Fruit fly (Drosophila melanogaster) whole organism, embryonic: ENCODE results near the gene Vps53.

Experiments
- Ada2b ChIP-seq: fragments of 200-800 bp; sonication (Bioruptor generic); IDR thresholded peaks from 2 replicates; pipeline ENCODE4 v1.3.6; 2022; ENCODE audit warnings: missing biosample characterization, missing genetic modification characterization
- B-H1 ChIP-seq: fragments of 200-800 bp; sonication (Bioruptor generic); IDR thresholded peaks from 3 replicates; pipeline ENCODE4 v1.3.6; 2022; ENCODE audit warnings: missing biosample characterization, missing genetic modification characterization
- CG1024 ChIP-seq: fragments of 200-800 bp; sonication (Bioruptor generic); IDR thresholded peaks from 2 replicates; pipeline ENCODE4 v1.3.6; 2022; ENCODE audit warnings: missing biosample characterization, missing genetic modification characterization
- CG10959 ChIP-seq: fragments of 200-800 bp; sonication (Bioruptor generic); IDR thresholded peaks from 2 replicates; pipeline ENCODE4 v1.3.6; 2022; ENCODE audit warnings: missing biosample characterization, missing genetic modification characterization
- CG11247 ChIP-seq: fragments of 200-800 bp; sonication (Bioruptor generic); IDR thresholded peaks from 2 replicates; pipeline ENCODE4 v1.3.6; 2022; ENCODE audit warnings: missing biosample characterization, missing genetic modification characterization
- CG11696 ChIP-seq: fragments of 200-800 bp; sonication (Bioruptor generic); IDR thresholded peaks from 2 replicates; pipeline ENCODE4 v1.3.6; 2022; ENCODE audit warnings: missing biosample characterization, missing genetic modification characterization
- CG1233 ChIP-seq: fragments of 200-800 bp; sonication (Bioruptor generic); optimal IDR thresholded peaks from 4 replicates; lab custom pipeline; 2018; ENCODE audit warnings: missing biosample characterization, mild to moderate bottlenecking, missing genetic modification characterization
- CG13624 ChIP-seq: fragments of 200-800 bp; sonication (Bioruptor generic); optimal IDR thresholded peaks from 2 replicates; lab custom pipeline; 2016; ENCODE audit warnings: missing biosample characterization, missing genetic modification characterization
- CG15514 ChIP-seq: fragments of 200-800 bp; sonication (Bioruptor generic); optimal IDR thresholded peaks from 3 replicates; lab custom pipeline; 2017; ENCODE audit warnings: missing biosample characterization, missing genetic modification characterization, mild to moderate bottlenecking, moderate library complexity, missing genetic modification reagents
- CG17328 ChIP-seq: fragments of 200-800 bp; sonication (Bioruptor generic); IDR thresholded peaks from 2 replicates; pipeline ENCODE4 v1.3.6; 2022; ENCODE audit warnings: missing biosample characterization, missing genetic modification characterization
- CG17829 ChIP-seq: fragments of 200-800 bp; optimal IDR thresholded peaks from 2 replicates; lab custom pipeline; 2019; ENCODE audit warnings: missing biosample characterization, mild to moderate bottlenecking, missing genetic modification characterization, moderate library complexity
- CG2120 ChIP-seq: fragments of 200-800 bp; sonication (Bioruptor generic); optimal IDR thresholded peaks from 3 replicates; lab custom pipeline; 2016; ENCODE audit warnings: missing biosample characterization, missing genetic modification characterization
- CG34376 ChIP-seq: fragments of 200-800 bp; sonication (Bioruptor generic); optimal IDR thresholded peaks from 2 replicates; lab custom pipeline; 2018; ENCODE audit warnings: missing biosample characterization, mild to moderate bottlenecking, missing genetic modification characterization
- CG4617 ChIP-seq: fragments of 200-800 bp; sonication (Bioruptor generic); optimal IDR thresholded peaks from 3 replicates; lab custom pipeline; 2016; ENCODE audit warnings: missing biosample characterization, missing genetic modification characterization, borderline replicate concordance
- CG5953 ChIP-seq: fragments of 200-800 bp; sonication (Bioruptor generic); IDR thresholded peaks from 2 replicates; pipeline ENCODE4 v1.3.6; 2022; ENCODE audit warnings: missing biosample characterization, missing genetic modification characterization
- CG6272 ChIP-seq: fragments of 200-800 bp; sonication (Bioruptor generic); IDR thresholded peaks from 2 replicates; pipeline ENCODE4 v1.3.6; 2022; ENCODE audit warnings: missing biosample characterization, missing genetic modification characterization
- CG8359 ChIP-seq: fragments of 200-800 bp; sonication (Bioruptor generic); optimal IDR thresholded peaks from 2 replicates; lab custom pipeline; 2017; ENCODE audit warnings: missing biosample characterization, mild to moderate bottlenecking, missing genetic modification characterization, borderline replicate concordance
- CG9797 ChIP-seq: fragments of 200-800 bp; sonication (Bioruptor generic); optimal IDR thresholded peaks from 3 replicates; lab custom pipeline; 2018; ENCODE audit warnings: missing biosample characterization, mild to moderate bottlenecking, missing genetic modification characterization
- CTCF ChIP-seq: fragments of 200-800 bp; sonication (Bioruptor generic); optimal IDR thresholded peaks from 2 replicates; lab custom pipeline; 2017; ENCODE audit warnings: missing biosample characterization, mild to moderate bottlenecking, missing genetic modification characterization, moderate library complexity
- Dad ChIP-seq: fragments of 200-800 bp; sonication (Bioruptor generic); optimal IDR thresholded peaks from 3 replicates; lab custom pipeline; 2016; ENCODE audit warnings: missing biosample characterization, missing genetic modification characterization
- Deaf1 ChIP-seq: fragments of 200-800 bp; optimal IDR thresholded peaks from 3 replicates; lab custom pipeline; 2019; ENCODE audit warnings: missing biosample characterization, mild to moderate bottlenecking, missing genetic modification characterization, moderate library complexity
- Eip74EF ChIP-seq, 2 experiments: fragments of 200-800 bp in 1 of 2; fragments of >200 bp in 1 of 2; sonication (Bioruptor generic) in 1 of 2; optimal IDR thresholded peaks; 2 replicates each; lab custom pipeline; 2017 to 2019; ENCODE audit warnings: missing biosample characterization in 2 of 2, missing genetic modification characterization in 2 of 2, mild to moderate bottlenecking in 1 of 2, moderate library complexity in 1 of 2
- Lhr ChIP-seq: fragments of 200-800 bp; sonication (Bioruptor generic); optimal IDR thresholded peaks from 3 replicates; lab custom pipeline; 2017; ENCODE audit warnings: mild to moderate bottlenecking, missing biosample characterization, missing genetic modification reagents, missing genetic modification characterization
- Lim3 ChIP-seq: fragments of 200-800 bp; sonication (Bioruptor generic); IDR thresholded peaks from 2 replicates; pipeline ENCODE4 v1.3.6; 2022; ENCODE audit warnings: missing biosample characterization, missing genetic modification characterization
- Med ChIP-seq: fragments of 200-800 bp; sonication (Bioruptor generic); peaks from one replicate; lab custom pipeline; 2016; ENCODE audit warnings: missing biosample characterization, missing genetic modification characterization, mild to moderate bottlenecking, inconsistent platforms, moderate library complexity
- Mes4 ChIP-seq: fragments of 200-800 bp; sonication (Bioruptor generic); optimal IDR thresholded peaks from 2 replicates; lab custom pipeline; 2016; ENCODE audit warnings: missing biosample characterization, missing genetic modification characterization
- PHDP ChIP-seq: fragments of 200-800 bp; sonication (Bioruptor generic); optimal IDR thresholded peaks from 3 replicates; lab custom pipeline; 2018; ENCODE audit warnings: missing biosample characterization, mild to moderate bottlenecking, missing genetic modification characterization, moderate library complexity
- Sox100B ChIP-seq: fragments of 200-800 bp; sonication (Bioruptor generic); optimal IDR thresholded peaks from 3 replicates; lab custom pipeline; 2018; ENCODE audit warnings: missing biosample characterization, mild to moderate bottlenecking, missing genetic modification characterization
- Spps ChIP-seq: fragments of 200-800 bp; sonication (Bioruptor generic); optimal IDR thresholded peaks from 2 replicates; lab custom pipeline; 2018; ENCODE audit warnings: missing biosample characterization, mild to moderate bottlenecking, missing genetic modification characterization
- Xrp1 ChIP-seq: fragments of 200-800 bp; sonication (Bioruptor generic); IDR thresholded peaks from 2 replicates; pipeline ENCODE4 v1.3.6; 2022; ENCODE audit warnings: missing biosample characterization, missing genetic modification characterization
- aop ChIP-seq: fragments of 200-800 bp; sonication (Bioruptor generic); IDR thresholded peaks from 2 replicates; pipeline ENCODE4 v1.3.6; 2022; ENCODE audit warnings: missing biosample characterization, missing genetic modification characterization
- chn ChIP-seq: fragments of 200-800 bp; sonication (Bioruptor generic); optimal IDR thresholded peaks from 2 replicates; lab custom pipeline; 2016; ENCODE audit warnings: missing biosample characterization, missing genetic modification characterization
- corto ChIP-seq: fragments of 200-800 bp; sonication (Bioruptor generic); optimal IDR thresholded peaks from 2 replicates; lab custom pipeline; 2016; ENCODE audit warnings: missing biosample characterization, mild to moderate bottlenecking, missing genetic modification characterization, moderate library complexity
- crp ChIP-seq, 2 experiments: fragments of 200-800 bp; sonication (Bioruptor generic); optimal IDR thresholded peaks; 2 replicates in 1 of 2; 3 replicates in 1 of 2; lab custom pipeline; 2017; ENCODE audit warnings: missing biosample characterization in 2 of 2, missing genetic modification characterization in 2 of 2, mild to moderate bottlenecking in 1 of 2, moderate library complexity in 1 of 2
- cwo ChIP-seq: fragments of 200-800 bp; sonication (Bioruptor generic); optimal IDR thresholded peaks from 3 replicates; lab custom pipeline; 2017; ENCODE audit warnings: missing biosample characterization, missing genetic modification characterization, mild to moderate bottlenecking, moderate library complexity, missing genetic modification reagents
- dm ChIP-seq: fragments of 200-800 bp; sonication (Bioruptor generic); optimal IDR thresholded peaks from 3 replicates; lab custom pipeline; 2016; ENCODE audit warnings: missing biosample characterization, missing genetic modification characterization
- dysf ChIP-seq: fragments of 200-800 bp; sonication (Bioruptor generic); IDR thresholded peaks from 3 replicates; pipeline ENCODE4 v1.3.6; 2022; ENCODE audit warnings: missing biosample characterization, missing genetic modification characterization
- grau ChIP-seq: fragments of 200-800 bp; optimal IDR thresholded peaks from 3 replicates; lab custom pipeline; 2019; ENCODE audit warnings: missing biosample characterization, mild to moderate bottlenecking, missing genetic modification characterization, moderate library complexity
- insv ChIP-seq, 2 experiments: fragments of 200-800 bp; sonication (Bioruptor generic); optimal IDR thresholded peaks; 3 replicates each; lab custom pipeline; 2016 to 2018; ENCODE audit warnings: missing biosample characterization in 2 of 2, missing genetic modification characterization in 2 of 2
- jumu ChIP-seq: fragments of 200-800 bp; sonication (Bioruptor generic); optimal IDR thresholded peaks from 3 replicates; lab custom pipeline; 2016; ENCODE audit warnings: missing biosample characterization, missing genetic modification characterization
- nom ChIP-seq: fragments of 200-800 bp; sonication (Bioruptor generic); optimal IDR thresholded peaks from 2 replicates; lab custom pipeline; 2017; ENCODE audit warnings: missing biosample characterization, missing genetic modification characterization, mild to moderate bottlenecking, moderate library complexity, missing genetic modification reagents
- pan ChIP-seq, 4 experiments: fragments of >200 bp in 3 of 4; fragments of 200-800 bp in 1 of 4; sonication (Bioruptor generic) in 1 of 4; optimal IDR thresholded peaks in 3 of 4; IDR thresholded peaks in 1 of 4; 2 replicates each; pipeline versions ENCODE4 v1.3.6 to Lab custom; 2017 to 2022; ENCODE audit warnings: missing biosample characterization in 2 of 4, missing genetic modification characterization in 2 of 4, mixed read lengths in 1 of 4
- sc ChIP-seq, 3 experiments: fragments of >200 bp in 2 of 3; fragments of 200-800 bp in 1 of 3; sonication (Bioruptor generic) in 1 of 3; optimal IDR thresholded peaks; 2 replicates in 2 of 3; 3 replicates in 1 of 3; lab custom pipeline; 2017; ENCODE audit warnings: mild to moderate bottlenecking in 1 of 3, missing biosample characterization in 1 of 3, missing genetic modification characterization in 1 of 3, missing genetic modification reagents in 1 of 3
- scrt ChIP-seq: fragments of 200-800 bp; sonication (Bioruptor generic); optimal IDR thresholded peaks from 2 replicates; lab custom pipeline; 2018; ENCODE audit warnings: missing biosample characterization, mild to moderate bottlenecking, missing genetic modification characterization, moderate library complexity
- sqz ChIP-seq: fragments of 200-800 bp; sonication (Bioruptor generic); optimal IDR thresholded peaks from 3 replicates; lab custom pipeline; 2018; ENCODE audit warnings: missing biosample characterization, mild to moderate bottlenecking, missing genetic modification characterization
- toy ChIP-seq: fragments of 200-800 bp; sonication (Bioruptor generic); IDR thresholded peaks from 2 replicates; pipeline ENCODE4 v1.3.6; 2022; ENCODE audit warnings: missing biosample characterization, missing genetic modification characterization
- unpg ChIP-seq: fragments of 200-800 bp; sonication (Bioruptor generic); optimal IDR thresholded peaks from 3 replicates; lab custom pipeline; 2018; ENCODE audit warnings: missing biosample characterization, mild to moderate bottlenecking, missing genetic modification characterization, moderate library complexity
- z ChIP-seq: fragments of 200-800 bp; sonication (Bioruptor generic); IDR thresholded peaks from 3 replicates; pipeline ENCODE4 v1.3.6; 2022; ENCODE audit warnings: missing biosample characterization, missing genetic modification characterization
- zfh2 ChIP-seq: fragments of 200-800 bp; sonication (Bioruptor generic); optimal IDR thresholded peaks from 2 replicates; lab custom pipeline; 2016; ENCODE audit warnings: missing biosample characterization, missing genetic modification characterization

Vps53 gene

DNA sequence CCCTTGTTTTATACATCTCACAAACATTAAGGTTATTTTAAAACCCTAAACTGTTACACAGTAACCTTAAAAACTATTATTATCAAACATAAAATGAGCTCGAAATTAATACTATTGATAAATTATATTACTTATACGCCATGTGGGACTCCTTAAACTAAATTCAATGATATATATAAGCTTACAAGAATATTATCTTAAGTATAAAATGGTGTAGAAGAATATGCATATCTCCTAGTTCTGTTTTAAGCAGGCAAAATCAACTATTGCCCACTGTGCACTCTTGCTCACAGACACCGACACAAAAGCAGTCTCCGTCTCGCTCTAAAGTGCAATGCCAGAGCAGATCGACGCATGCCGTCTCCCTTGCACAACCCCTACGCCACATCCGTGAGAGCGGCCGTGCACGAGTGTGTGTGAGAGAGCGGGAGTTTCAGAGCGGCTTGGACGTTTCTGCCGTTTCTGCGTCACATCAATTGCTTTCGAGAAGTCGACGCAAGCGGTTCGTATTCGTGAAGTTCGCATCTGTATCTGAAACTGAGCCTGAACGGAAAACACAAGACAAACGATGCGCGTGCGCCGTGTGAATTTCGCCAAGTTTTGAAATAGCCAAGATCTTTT, 14.2 kb downstream of the Vps53 start (continued):
- TF ChIP-seq Dad (GFP tag; lab: Kevin White, UChicago) (peak; percentile 2), Spps (tag; lab: Kevin White, UChicago) (peak; percentile 74), CG6272 (GFP tag; lab: Robert Waterston, UW) (no peak), scrt (GFP tag; lab: Kevin White, UChicago) (no peak), insv (GFP tag; optimal IDR thresholded peaks at IDR 0.05; lab: Kevin White, UChicago) (peak in 1 of 2 experiments; percentile 24), CG10959 (GFP tag; lab: Robert Waterston, UW) (peak; percentile 59; the same call in 1 of the 2 replicates), PHDP (tag; lab: Kevin White, UChicago) (peak; percentile 65), zfh2 (no peak), grau (tag; lab: Kevin White, UChicago) (peak; percentile 75), Sox100B (GFP tag; lab: Kevin White, UChicago) (peak; percentile 73), Deaf1 (tag; lab: Kevin White, UChicago) (peak; percentile 46), CG4617 (no peak), CG15514 (GFP tag; lab: Kevin White, UChicago) (peak; percentile 15), CG9797 (GFP tag; lab: Kevin White, UChicago) (peak; percentile 1), corto (no peak), Mes4 (no peak), CG1233 (GFP tag; lab: Kevin White, UChicago) (peak; percentile 51), nom (GFP tag; lab: Kevin White, UChicago) (peak; percentile 59), z (no peak), jumu (GFP tag; lab: Kevin White, UChicago) (no peak), sqz (GFP tag; lab: Kevin White, UChicago) (peak; percentile 47), dm (GFP tag; lab: Kevin White, UChicago) (no peak), Lim3 (GFP tag; lab: Robert Waterston, UW) (no peak), Med (GFP tag; lab: Kevin White, UChicago) (peak; percentile 81), unpg (peak; percentile 70), cwo (GFP tag; lab: Kevin White, UChicago) (no peak), crp (GFP tag; optimal IDR thresholded peaks at IDR 0.05; lab: Kevin White, UChicago) (no peak), CG8359 (GFP tag; lab: Kevin White, UChicago) (peak; percentile 64), chn (GFP tag; lab: Kevin White, UChicago) (no peak), Ada2b (GFP tag; lab: Robert Waterston, UW) (no peak), dysf (GFP tag; lab: Robert Waterston, UW) (peak; percentile 44; the same call in 1 of the 3 replicates), CG11696 (GFP tag; lab: Robert Waterston, UW) (no peak), toy (no peak), Eip74EF (GFP tag; optimal IDR thresholded peaks at IDR 0.05; lab: Kevin White, UChicago) (peak in 1 of 2 experiments; percentile 74), B-H1 (GFP tag; lab: Robert Waterston, UW) (no peak), CG17328 (no peak), CG5953 (GFP tag; lab: Robert Waterston, UW) (no peak), CG11247 (GFP tag; lab: Robert Waterston, UW) (no peak), CG17829 (peak; percentile 89), CTCF (GFP tag; lab: Kevin White, UChicago) (peak; percentile 16), CG13624 (GFP tag; lab: Kevin White, UChicago) (no peak), CG2120 (no peak), sc (optimal IDR thresholded peaks at IDR 0.05; lab: Kevin White, UChicago) (no peak), sc (GFP tag; optimal IDR thresholded peaks at IDR 0.05; lab: Kevin White, UChicago) (peak; percentile 64), pan (optimal IDR thresholded peaks at IDR 0.05; lab: Kevin White, UChicago) (no peak), pan (GFP tag; optimal IDR thresholded peaks at IDR 0.05 in 1 of 2, IDR thresholded peaks at IDR 0.05 in 1 of 2) (peak in 1 of 2 experiments; percentile 58), CG1024 (GFP tag; lab: Robert Waterston, UW) (no peak), Lhr (peak; percentile 53), Xrp1 (GFP tag; lab: Robert Waterston, UW) (peak; percentile 64), CG34376 (no peak), aop (no peak)
